Worm (Caenorhabditis elegans) whole organism, L1 larva: ENCODE data around the gene T23F6.2.

ENCODE experiments used
- C34B4.2 ChIP-seq: sonication (generic microtip); optimal IDR thresholded peaks from 2 replicates; lab custom pipeline; 2017; ENCODE audit warnings: mild to moderate bottlenecking, missing genetic modification characterization, missing compliant biosample characterization
- F16B12.6 ChIP-seq: fragments of 150-350 bp; optimal IDR thresholded peaks from 2 replicates; lab custom pipeline; 2014; ENCODE audit warnings: missing biosample characterization, missing genetic modification characterization
- aha-1 ChIP-seq: fragments of 150-350 bp; optimal IDR thresholded peaks from 2 replicates; lab custom pipeline; 2014; ENCODE audit warnings: missing biosample characterization, missing genetic modification characterization
- aly-2 ChIP-seq: fragments of 150-350 bp; optimal IDR thresholded peaks from 2 replicates; lab custom pipeline; 2014; ENCODE audit warnings: missing biosample characterization, missing genetic modification characterization
- ama-1 ChIP-seq: fragments of 150-350 bp; optimal IDR thresholded peaks from 2 replicates; lab custom pipeline; 2014
- blmp-1 ChIP-seq: fragments of 150-350 bp; optimal IDR thresholded peaks from 2 replicates; lab custom pipeline; 2014; ENCODE audit warnings: missing biosample characterization, missing genetic modification characterization
- ceh-63 ChIP-seq: fragments of 200-800 bp; sonication (Bioruptor generic); optimal IDR thresholded peaks from 2 replicates; lab custom pipeline; 2018; ENCODE audit warnings: mild to moderate bottlenecking, missing genetic modification characterization, missing compliant biosample characterization
- ceh-8 ChIP-seq: fragments of 200-800 bp; sonication (Bioruptor generic); optimal IDR thresholded peaks from 2 replicates; lab custom pipeline; 2018; ENCODE audit warnings: mild to moderate bottlenecking, missing genetic modification characterization, moderate library complexity, missing compliant biosample characterization
- ceh-82 ChIP-seq, 3 experiments: fragments of 150-350 bp in 1 of 3; sonication (generic microtip) in 2 of 3; optimal IDR thresholded peaks; 2 replicates each; lab custom pipeline; 2014 to 2017; ENCODE audit warnings: missing biosample characterization in 3 of 3, missing genetic modification characterization in 3 of 3
- ceh-88 ChIP-seq: fragments of 200-800 bp; sonication (Bioruptor generic); IDR thresholded peaks from 2 replicates; pipeline ENCODE4 v1.3.6; 2022; ENCODE audit warnings: missing genetic modification characterization, missing compliant biosample characterization
- ces-1 ChIP-seq: fragments of 150-350 bp; optimal IDR thresholded peaks from 2 replicates; lab custom pipeline; 2014; ENCODE audit warnings: missing biosample characterization, missing genetic modification reagents, missing genetic modification characterization
- dpl-1 ChIP-seq, 3 experiments: fragments of 150-350 bp in 2 of 3; sonication (generic microtip) in 1 of 3; optimal IDR thresholded peaks; 2 replicates each; lab custom pipeline; 2014 to 2017; ENCODE audit warnings: missing biosample characterization in 3 of 3, missing genetic modification characterization in 3 of 3, missing genetic modification reagents in 3 of 3
- efl-1 ChIP-seq, 4 experiments: fragments of 150-350 bp; optimal IDR thresholded peaks in 3 of 4; peaks in 1 of 4; 1 replicate in 1 of 4; 2 replicates in 3 of 4; lab custom pipeline; 2014; ENCODE audit warnings: missing biosample characterization in 2 of 4, missing genetic modification characterization in 2 of 4, missing genetic modification reagents in 2 of 4
- efl-3 ChIP-seq: fragments of 200-800 bp; sonication (Bioruptor generic); optimal IDR thresholded peaks from 2 replicates; lab custom pipeline; 2018; ENCODE audit warnings: mild to moderate bottlenecking, missing genetic modification characterization, missing compliant biosample characterization
- elt-2 ChIP-seq: sonication (generic microtip); optimal IDR thresholded peaks from 2 replicates; lab custom pipeline; 2016; ENCODE audit warnings: missing genetic modification characterization, mild to moderate bottlenecking, inconsistent platforms, missing compliant biosample characterization, missing genetic modification reagents
- ets-5 ChIP-seq: fragments of 200-800 bp; sonication (Bioruptor generic); IDR thresholded peaks from 2 replicates; pipeline ENCODE4 v1.3.6; 2022; ENCODE audit warnings: missing genetic modification characterization, missing compliant biosample characterization
- fkh-10 ChIP-seq: sonication (generic microtip); optimal IDR thresholded peaks from 2 replicates; lab custom pipeline; 2017; ENCODE audit warnings: missing biosample characterization, missing genetic modification reagents, missing genetic modification characterization
- hlh-4 ChIP-seq: sonication (generic microtip); optimal IDR thresholded peaks from 2 replicates; lab custom pipeline; 2016; ENCODE audit warnings: mild to moderate bottlenecking, missing genetic modification characterization, missing compliant biosample characterization
- hpl-2 ChIP-seq: fragments of 150-350 bp; optimal IDR thresholded peaks from 2 replicates; lab custom pipeline; 2014; ENCODE audit warnings: missing biosample characterization, missing genetic modification reagents, missing genetic modification characterization
- isw-1 ChIP-seq: fragments of 200-800 bp; sonication (Bioruptor generic); IDR thresholded peaks from 2 replicates; pipeline ENCODE4 v1.3.6; 2022; ENCODE audit warnings: missing genetic modification characterization, missing compliant biosample characterization
- jun-1 ChIP-seq: fragments of 150-350 bp; optimal IDR thresholded peaks from 2 replicates; lab custom pipeline; 2014; ENCODE audit warnings: missing biosample characterization, missing genetic modification reagents, missing genetic modification characterization
- lin-13 ChIP-seq: fragments of 150-350 bp; optimal IDR thresholded peaks from 2 replicates; lab custom pipeline; 2014; ENCODE audit warnings: missing biosample characterization, missing genetic modification reagents, missing genetic modification characterization
- lin-14 ChIP-seq: fragments of 200-800 bp; sonication (Bioruptor generic); optimal IDR thresholded peaks from 2 replicates; lab custom pipeline; 2018; ENCODE audit warnings: mild to moderate bottlenecking, missing genetic modification characterization, moderate library complexity, missing compliant biosample characterization
- lin-15B ChIP-seq: fragments of 150-350 bp; sonication (generic microtip); optimal IDR thresholded peaks from 3 replicates; lab custom pipeline; 2014; ENCODE audit warnings: missing biosample characterization, missing genetic modification characterization
- lin-35 ChIP-seq, 2 experiments: fragments of 150-350 bp; optimal IDR thresholded peaks; 2 replicates each; lab custom pipeline; 2014; ENCODE audit warnings: missing biosample characterization in 2 of 2, missing genetic modification characterization in 2 of 2, missing genetic modification reagents in 2 of 2
- mdl-1 ChIP-seq, 2 experiments: fragments of 150-350 bp; optimal IDR thresholded peaks; 2 replicates each; lab custom pipeline; 2014 to 2017; ENCODE audit warnings: missing biosample characterization in 2 of 2, missing genetic modification characterization in 2 of 2, inconsistent platforms in 1 of 2
- mep-1 ChIP-seq: fragments of 150-350 bp; optimal IDR thresholded peaks from 2 replicates; lab custom pipeline; 2014; ENCODE audit warnings: missing biosample characterization, missing genetic modification characterization
- nhr-19 ChIP-seq: fragments of 200-800 bp; sonication (Bioruptor generic); conservative IDR thresholded peaks from 2 replicates; pipeline ENCODE4 v1.3.6; 2022; ENCODE audit warnings: missing genetic modification characterization, missing compliant biosample characterization
- nhr-20 ChIP-seq: sonication (generic microtip); optimal IDR thresholded peaks from 2 replicates; lab custom pipeline; 2016; ENCODE audit warnings: mild to moderate bottlenecking, missing genetic modification characterization, missing compliant biosample characterization
- nhr-237 ChIP-seq: fragments of 150-350 bp; optimal IDR thresholded peaks from 2 replicates; lab custom pipeline; 2014; ENCODE audit warnings: missing biosample characterization, missing genetic modification characterization
- nhr-28 ChIP-seq: fragments of 150-350 bp; optimal IDR thresholded peaks from 2 replicates; lab custom pipeline; 2014; ENCODE audit warnings: missing biosample characterization, missing genetic modification characterization
- nhr-71 ChIP-seq: sonication (generic microtip); optimal IDR thresholded peaks from 2 replicates; lab custom pipeline; 2016; ENCODE audit warnings: mild to moderate bottlenecking, missing genetic modification characterization, moderate library complexity, missing compliant biosample characterization
- nhr-77 ChIP-seq: fragments of 150-350 bp; optimal IDR thresholded peaks from 2 replicates; lab custom pipeline; 2014; ENCODE audit warnings: missing biosample characterization, missing genetic modification characterization
- nhr-84 ChIP-seq: sonication (generic microtip); optimal IDR thresholded peaks from 2 replicates; lab custom pipeline; 2017; ENCODE audit warnings: missing biosample characterization, missing genetic modification characterization
- nhr-85 ChIP-seq: sonication (generic microtip); peaks from one replicate; lab custom pipeline; 2016; ENCODE audit warnings: missing genetic modification characterization, inconsistent platforms, missing compliant biosample characterization
- nhr-90 ChIP-seq: sonication (generic microtip); optimal IDR thresholded peaks from 2 replicates; lab custom pipeline; 2016; ENCODE audit warnings: mild to moderate bottlenecking, missing genetic modification characterization, missing compliant biosample characterization; ENCODE audit not compliant: poor library complexity
- pax-3 ChIP-seq: fragments of 200-800 bp; sonication (Bioruptor generic); optimal IDR thresholded peaks from 2 replicates; lab custom pipeline; 2018; ENCODE audit warnings: mild to moderate bottlenecking, missing genetic modification characterization, moderate library complexity, missing compliant biosample characterization
- skn-1 ChIP-seq: fragments of 150-350 bp; optimal IDR thresholded peaks from 2 replicates; lab custom pipeline; 2014; ENCODE audit warnings: missing biosample characterization, missing genetic modification characterization
- snpc-4 ChIP-seq: fragments of 150-350 bp; optimal IDR thresholded peaks from 2 replicates; lab custom pipeline; 2014; ENCODE audit warnings: missing biosample characterization, missing genetic modification characterization
- snu-23 ChIP-seq: sonication (generic microtip); optimal IDR thresholded peaks from 2 replicates; lab custom pipeline; 2016; ENCODE audit warnings: missing genetic modification characterization, missing compliant biosample characterization
- sptf-1 ChIP-seq: fragments of 150-350 bp; optimal IDR thresholded peaks from 2 replicates; lab custom pipeline; 2014; ENCODE audit warnings: missing biosample characterization, missing genetic modification characterization
- tbx-2 ChIP-seq: sonication (generic microtip); optimal IDR thresholded peaks from 2 replicates; lab custom pipeline; 2016; ENCODE audit warnings: missing genetic modification characterization, missing compliant biosample characterization
- tlp-1 ChIP-seq: fragments of 150-350 bp; optimal IDR thresholded peaks from 2 replicates; lab custom pipeline; 2014; ENCODE audit warnings: missing biosample characterization, missing genetic modification characterization
- unc-86 ChIP-seq: sonication (generic microtip); optimal IDR thresholded peaks from 2 replicates; lab custom pipeline; 2016; ENCODE audit warnings: missing genetic modification characterization, missing compliant biosample characterization
- unc-98 ChIP-seq: fragments of 200-800 bp; sonication (Bioruptor generic); IDR thresholded peaks from 2 replicates; pipeline ENCODE4 v1.3.6; 2022; ENCODE audit warnings: missing genetic modification characterization, missing compliant biosample characterization
- vab-15 ChIP-seq: sonication (generic microtip); optimal IDR thresholded peaks from 2 replicates; lab custom pipeline; 2017; ENCODE audit warnings: missing genotype, mild to moderate bottlenecking, missing genetic modification characterization, missing compliant biosample characterization
- xbp-1 ChIP-seq: sonication (generic microtip); optimal IDR thresholded peaks from 2 replicates; lab custom pipeline; 2016; ENCODE audit warnings: missing genetic modification characterization, missing compliant biosample characterization
- zag-1 ChIP-seq: fragments of 150-350 bp; optimal IDR thresholded peaks from 2 replicates; lab custom pipeline; 2014; ENCODE audit warnings: missing biosample characterization, missing genetic modification characterization
- zip-4 ChIP-seq: fragments of 200-800 bp; sonication (Bioruptor generic); optimal IDR thresholded peaks from 2 replicates; lab custom pipeline; 2018; ENCODE audit warnings: mild to moderate bottlenecking, missing genetic modification characterization, moderate library complexity, missing compliant biosample characterization
- ztf-11 ChIP-seq, 2 experiments: sonication (generic microtip); optimal IDR thresholded peaks; 2 replicates each; lab custom pipeline; 2016 to 2017; ENCODE audit warnings: missing genetic modification characterization in 2 of 2, missing biosample characterization in 1 of 2, missing compliant biosample characterization in 1 of 2
- ztf-4 ChIP-seq: fragments of 150-350 bp; optimal IDR thresholded peaks from 2 replicates; lab custom pipeline; 2014; ENCODE audit warnings: missing biosample characterization, missing genetic modification characterization

Gene T23F6.2

DNA sequence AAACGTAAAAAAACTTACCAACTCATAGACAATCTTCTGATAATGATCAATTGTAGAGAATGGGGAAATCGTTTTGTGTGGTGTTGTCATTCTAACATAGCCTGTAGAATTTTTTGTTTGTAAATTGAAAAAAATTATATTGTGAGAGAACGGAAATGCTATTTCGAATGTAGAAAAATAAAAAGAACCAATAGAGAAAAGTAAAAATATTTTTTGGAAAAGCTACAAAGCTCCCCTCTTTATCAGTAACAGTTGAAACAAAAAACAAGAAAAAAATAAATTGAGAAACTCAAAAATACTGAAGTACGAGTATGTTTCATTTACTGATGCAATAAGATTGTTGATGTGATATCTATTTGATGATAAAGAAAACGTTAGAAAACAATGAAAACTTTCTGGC lies 9.5 kb upstream of the T23F6.2 start, which contains the start of gene C27D8.3:
C27D8.3 (minus strand) TSS at position 101 of the 400 bp plus-strand sequence.
- no peak for TF ChIP-seq tbx-2 (tag; lab: Kevin White, UChicago)
- TF ChIP-seq ztf-11 (tag; optimal IDR thresholded peaks at IDR 0.05; lab: Kevin White, UChicago): no peak
- TF ChIP-seq lin-15B (tag; lab: Kevin White, UChicago): no peak
- TF ChIP-seq aha-1 (tag; lab: Kevin White, UChicago): no peak
- TF ChIP-seq ces-1 (GFP tag; lab: Kevin White, UChicago): no peak
- TF ChIP-seq unc-98: no peak
- no peak for TF ChIP-seq nhr-71
- TF ChIP-seq zip-4 (GFP tag; lab: Kevin White, UChicago): no peak
- TF ChIP-seq ceh-8 (GFP tag; lab: Kevin White, UChicago): no peak
- TF ChIP-seq blmp-1 (tag; lab: Kevin White, UChicago): no peak
- no peak for TF ChIP-seq dpl-1 (GFP tag; optimal IDR thresholded peaks at IDR 0.05; lab: Kevin White, UChicago)
- TF ChIP-seq efl-1 (optimal IDR thresholded peaks at IDR 0.05; lab: Kevin White, UChicago): no peak
- no peak for TF ChIP-seq efl-1 (GFP tag; optimal IDR thresholded peaks at IDR 0.05 in 1 of 2; lab: Kevin White, UChicago)
- TF ChIP-seq C34B4.2: no peak
- no peak for TF ChIP-seq lin-13 (GFP tag; lab: Kevin White, UChicago)
- TF ChIP-seq sptf-1 (tag; lab: Kevin White, UChicago): no peak
- TF ChIP-seq zag-1 (tag; lab: Kevin White, UChicago): no peak
- TF ChIP-seq ztf-4: no peak
- no peak for TF ChIP-seq mep-1 (tag; lab: Kevin White, UChicago)
- no peak for TF ChIP-seq nhr-237 (tag; lab: Kevin White, UChicago)
- no peak for TF ChIP-seq unc-86 (tag; lab: Kevin White, UChicago)

DNA sequence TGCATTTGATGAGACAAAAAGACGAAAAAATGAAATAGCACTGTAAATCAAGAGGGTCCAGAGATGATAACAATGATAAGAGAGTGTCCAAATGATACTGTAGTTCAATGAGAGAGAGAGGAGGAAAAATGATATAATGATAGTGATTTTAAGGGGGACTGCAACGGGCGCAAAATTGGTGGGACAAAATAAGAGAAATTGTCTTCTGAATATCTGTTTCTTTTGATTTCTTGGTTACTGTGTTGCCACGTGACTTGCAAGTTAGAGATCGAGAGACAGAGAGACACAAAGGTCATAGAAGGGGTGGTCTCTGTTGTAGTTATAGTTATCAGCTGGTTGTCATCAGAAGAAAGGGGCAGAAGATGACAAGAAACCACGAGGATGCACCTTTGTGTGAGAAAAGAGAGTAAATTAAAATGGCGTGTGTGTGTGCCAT lies 5.2 kb upstream of the T23F6.2 start:
- TF ChIP-seq nhr-28 (no peak), ets-5 (GFP tag; lab: Robert Waterston, UW) (no peak), hpl-2 (no peak), hlh-4 (tag; lab: Kevin White, UChicago) (no peak), fkh-10 (GFP tag; lab: Kevin White, UChicago) (no peak), nhr-77 (no peak), skn-1 (tag; lab: Kevin White, UChicago) (no peak), nhr-20 (tag; lab: Kevin White, UChicago) (peak; percentile 93), nhr-85 (tag; lab: Kevin White, UChicago) (peak; percentile 95), efl-3 (GFP tag; lab: Kevin White, UChicago) (no peak), zip-4 (GFP tag; lab: Kevin White, UChicago) (no peak), unc-86 (tag; lab: Kevin White, UChicago) (no peak), mdl-1 (tag; optimal IDR thresholded peaks at IDR 0.05; lab: Kevin White, UChicago) (peak in 1 of 2 experiments; percentile 91), elt-2 (tag; lab: Kevin White, UChicago) (peak; percentile 61), snpc-4 (tag; lab: Kevin White, UChicago) (no peak), ztf-4 (no peak), pax-3 (tag; lab: Kevin White, UChicago) (no peak), ces-1 (GFP tag; lab: Kevin White, UChicago) (no peak), snu-23 (GFP tag; lab: Kevin White, UChicago) (peak; percentile 78), lin-14 (GFP tag; lab: Kevin White, UChicago) (peak; percentile 81), jun-1 (tag; lab: Kevin White, UChicago) (peak; percentile 58), nhr-237 (tag; lab: Kevin White, UChicago) (no peak), ceh-88 (no peak), ama-1 (lab: Kevin White, UChicago) (no peak), F16B12.6 (tag; lab: Kevin White, UChicago) (no peak), tlp-1 (tag; lab: Kevin White, UChicago) (no peak), nhr-19 (peak; percentile 63), aha-1 (tag; lab: Kevin White, UChicago) (no peak), ceh-82 (tag; optimal IDR thresholded peaks at IDR 0.05; lab: Kevin White, UChicago) (no peak), vab-15 (peak; percentile 76), nhr-84 (tag; lab: Kevin White, UChicago) (no peak), isw-1 (GFP tag; lab: Robert Waterston, UW) (no peak), tbx-2 (tag; lab: Kevin White, UChicago) (peak; percentile 79), aly-2 (tag; lab: Kevin White, UChicago) (no peak), ceh-63 (GFP tag; lab: Kevin White, UChicago) (no peak), C34B4.2 (no peak), nhr-90 (tag; lab: Kevin White, UChicago) (peak; percentile 84), lin-35 (GFP tag; optimal IDR thresholded peaks at IDR 0.05; lab: Kevin White, UChicago) (peak in 1 of 2 experiments; percentile 81), xbp-1 (no peak)
